Worm (Caenorhabditis elegans) whole organism, midembryonic: Measurements from ENCODE around the gene deg-1.

Experiments used
- T22C8.4 ChIP-seq: fragments of 200-800 bp; sonication (Bioruptor generic); IDR thresholded peaks from 2 replicates; pipeline ENCODE4 v1.3.6; 2022; ENCODE audit warnings: missing genetic modification characterization, missing compliant biosample characterization
- flt-1 ChIP-seq: fragments of 200-800 bp; sonication (Bioruptor generic); IDR thresholded peaks from 2 replicates; pipeline ENCODE4 v1.3.6; 2022; ENCODE audit warnings: missing genetic modification characterization, missing compliant biosample characterization
- ref-1 ChIP-seq: fragments of 200-800 bp; sonication (Bioruptor generic); conservative IDR thresholded peaks from 2 replicates; pipeline ENCODE4 v1.3.6; 2022; ENCODE audit warnings: missing genetic modification reagents, missing genetic modification characterization, missing compliant biosample characterization
- tab-1 ChIP-seq: fragments of 200-800 bp; sonication (Bioruptor generic); IDR thresholded peaks from 2 replicates; pipeline ENCODE4 v1.3.6; 2022; ENCODE audit warnings: missing genetic modification characterization, missing compliant biosample characterization
- ztf-23 ChIP-seq: fragments of 200-800 bp; sonication (Bioruptor generic); IDR thresholded peaks from 2 replicates; pipeline ENCODE4 v1.3.6; 2022; ENCODE audit warnings: missing genetic modification reagents, missing genetic modification characterization, missing compliant biosample characterization
- ztf-29 ChIP-seq: fragments of 200-800 bp; sonication (Bioruptor generic); IDR thresholded peaks from 2 replicates; pipeline ENCODE4 v1.3.6; 2022; ENCODE audit warnings: missing genetic modification reagents, missing genetic modification characterization, missing compliant biosample characterization

ce11 chrX:7793377-7794041 is 40.6 kb downstream of the deg-1 start, which contains the start of gene ZK154.6:
- TF ChIP-seq ztf-29 (GFP tag; lab: Robert Waterston, UW), result no peak
- TF ChIP-seq flt-1 (GFP tag; lab: Robert Waterston, UW), result no peak
- TF ChIP-seq ztf-23 (GFP tag; lab: Robert Waterston, UW), result no peak
- TF ChIP-seq T22C8.4 (GFP tag; lab: Robert Waterston, UW), result peak; percentile 59
- no peak for TF ChIP-seq tab-1 (GFP tag; lab: Robert Waterston, UW)
- no peak for TF ChIP-seq ref-1 (GFP tag; lab: Robert Waterston, UW)
